Worm (Caenorhabditis elegans) whole organism, L3 larva: ENCODE results near the gene cki-2.

ENCODE experiments used
- R02D3.7 ChIP-seq: fragments of 150-350 bp; optimal IDR thresholded peaks from 2 replicates; lab custom pipeline; 2014; ENCODE audit warnings: missing biosample characterization, missing genetic modification characterization
- aly-2 ChIP-seq: fragments of 150-350 bp; optimal IDR thresholded peaks from 2 replicates; lab custom pipeline; 2014; ENCODE audit warnings: missing biosample characterization, missing genetic modification characterization
- ama-1 ChIP-seq: fragments of 150-350 bp; optimal IDR thresholded peaks from 2 replicates; lab custom pipeline; 2018
- ceh-16 ChIP-seq: sonication (generic microtip); optimal IDR thresholded peaks from 2 replicates; lab custom pipeline; 2017; ENCODE audit warnings: missing biosample characterization, missing genetic modification characterization
- ceh-28 ChIP-seq: fragments of 150-350 bp; optimal IDR thresholded peaks from 2 replicates; lab custom pipeline; 2014; ENCODE audit warnings: missing biosample characterization, missing genetic modification reagents, missing genetic modification characterization
- ceh-82 ChIP-seq: fragments of 150-350 bp; optimal IDR thresholded peaks from 2 replicates; lab custom pipeline; 2014; ENCODE audit warnings: missing biosample characterization, missing genetic modification characterization
- ceh-9 ChIP-seq: sonication (generic microtip); optimal IDR thresholded peaks from 2 replicates; lab custom pipeline; 2018; ENCODE audit warnings: missing biosample characterization, missing genetic modification characterization
- daf-12 ChIP-seq: fragments of 150-350 bp; optimal IDR thresholded peaks from 2 replicates; lab custom pipeline; 2014; ENCODE audit warnings: missing biosample characterization, missing genetic modification reagents, missing genetic modification characterization
- egl-5 ChIP-seq: fragments of 150-350 bp; optimal IDR thresholded peaks from 2 replicates; lab custom pipeline; 2017; ENCODE audit warnings: missing biosample characterization, missing genetic modification reagents, missing genetic modification characterization, inconsistent platforms
- elt-2 ChIP-seq: sonication (generic microtip); optimal IDR thresholded peaks from 2 replicates; lab custom pipeline; 2016; ENCODE audit warnings: missing genetic modification reagents, mild to moderate bottlenecking, missing genetic modification characterization, missing compliant biosample characterization
- fkh-10 ChIP-seq: sonication (generic microtip); optimal IDR thresholded peaks from 2 replicates; lab custom pipeline; 2017; ENCODE audit warnings: missing biosample characterization, missing genetic modification reagents, missing genetic modification characterization
- fkh-2 ChIP-seq: fragments of 150-350 bp; optimal IDR thresholded peaks from 2 replicates; lab custom pipeline; 2014; ENCODE audit warnings: missing biosample characterization, missing genetic modification reagents, missing genetic modification characterization
- fos-1 ChIP-seq: fragments of 150-350 bp; optimal IDR thresholded peaks from 2 replicates; lab custom pipeline; 2014; ENCODE audit warnings: missing biosample characterization, missing genetic modification characterization
- hmg-11 ChIP-seq: sonication (generic microtip); optimal IDR thresholded peaks from 2 replicates; lab custom pipeline; 2016; ENCODE audit warnings: missing genetic modification characterization, missing compliant biosample characterization
- jun-1 ChIP-seq: fragments of 150-350 bp; optimal IDR thresholded peaks from 2 replicates; lab custom pipeline; 2014; ENCODE audit warnings: missing biosample characterization, missing genetic modification reagents, missing genetic modification characterization
- lin-15B ChIP-seq: fragments of 150-350 bp; optimal IDR thresholded peaks from 2 replicates; lab custom pipeline; 2014; ENCODE audit warnings: missing biosample characterization, missing genetic modification characterization
- lin-39 ChIP-seq: fragments of 150-350 bp; optimal IDR thresholded peaks from 2 replicates; lab custom pipeline; 2018; ENCODE audit warnings: missing biosample characterization, missing genetic modification reagents, missing genetic modification characterization
- lsy-12 ChIP-seq: sonication (generic microtip); optimal IDR thresholded peaks from 2 replicates; lab custom pipeline; 2016; ENCODE audit warnings: mild to moderate bottlenecking, missing genetic modification characterization, missing compliant biosample characterization
- mdl-1 ChIP-seq: fragments of 150-350 bp; optimal IDR thresholded peaks from 2 replicates; lab custom pipeline; 2014; ENCODE audit warnings: missing biosample characterization, missing genetic modification characterization
- mml-1 ChIP-seq: fragments of 150-350 bp; sonication (generic microtip); optimal IDR thresholded peaks from 3 replicates; lab custom pipeline; 2014; ENCODE audit warnings: missing biosample characterization, missing genetic modification characterization
- nfya-1 ChIP-seq: sonication (generic microtip); optimal IDR thresholded peaks from 2 replicates; lab custom pipeline; 2017; ENCODE audit warnings: missing genetic modification characterization, mild to moderate bottlenecking, missing compliant biosample characterization, antibody characterized with exemption, moderate library complexity; ENCODE audit not compliant: insufficient read depth
- nhr-12 ChIP-seq: fragments of 150-350 bp; optimal IDR thresholded peaks from 2 replicates; lab custom pipeline; 2014; ENCODE audit warnings: missing biosample characterization, missing genetic modification characterization
- nhr-23 ChIP-seq: fragments of 150-350 bp; optimal IDR thresholded peaks from 2 replicates; lab custom pipeline; 2014; ENCODE audit warnings: missing biosample characterization, missing genetic modification reagents, missing genetic modification characterization
- nhr-237 ChIP-seq: fragments of 150-350 bp; optimal IDR thresholded peaks from 2 replicates; lab custom pipeline; 2014; ENCODE audit warnings: missing biosample characterization, missing genetic modification characterization
- nhr-25 ChIP-seq: sonication (generic microtip); optimal IDR thresholded peaks from 2 replicates; lab custom pipeline; 2017; ENCODE audit warnings: missing biosample characterization, missing genetic modification characterization
- nhr-43 ChIP-seq: sonication (generic microtip); optimal IDR thresholded peaks from 2 replicates; lab custom pipeline; 2016; ENCODE audit warnings: mild to moderate bottlenecking, missing genetic modification characterization, missing compliant biosample characterization; ENCODE audit not compliant: poor library complexity, severe bottlenecking
- nhr-67 ChIP-seq: fragments of 150-350 bp; optimal IDR thresholded peaks from 2 replicates; lab custom pipeline; 2014; ENCODE audit warnings: missing biosample characterization, missing genetic modification characterization
- nhr-76 ChIP-seq: fragments of 150-350 bp; sonication (generic microtip); optimal IDR thresholded peaks from 5 replicates; lab custom pipeline; 2014; ENCODE audit warnings: missing biosample characterization, missing genetic modification characterization
- nhr-77 ChIP-seq: fragments of 150-350 bp; optimal IDR thresholded peaks from 2 replicates; lab custom pipeline; 2014; ENCODE audit warnings: missing biosample characterization, missing genetic modification characterization
- pha-4 ChIP-seq: fragments of 150-350 bp; optimal IDR thresholded peaks from 2 replicates; lab custom pipeline; 2014; ENCODE audit warnings: missing biosample characterization, missing genetic modification reagents, missing genetic modification characterization
- pqm-1 ChIP-seq: fragments of 150-350 bp; optimal IDR thresholded peaks from 2 replicates; lab custom pipeline; 2017; ENCODE audit warnings: missing biosample characterization, missing genetic modification characterization, inconsistent platforms
- sea-2 ChIP-seq: fragments of 150-350 bp; sonication (generic microtip); optimal IDR thresholded peaks from 4 replicates; lab custom pipeline; 2014; ENCODE audit warnings: missing biosample characterization, missing genetic modification reagents, missing genetic modification characterization
- skn-1 ChIP-seq: fragments of 150-350 bp; optimal IDR thresholded peaks from 2 replicates; lab custom pipeline; 2014; ENCODE audit warnings: missing biosample characterization, missing genetic modification characterization
- tbx-2 ChIP-seq: sonication (generic microtip); optimal IDR thresholded peaks from 2 replicates; lab custom pipeline; 2016; ENCODE audit warnings: mild to moderate bottlenecking, missing genetic modification characterization, missing compliant biosample characterization
- unc-39 ChIP-seq: sonication (generic microtip); optimal IDR thresholded peaks from 4 replicates; lab custom pipeline; 2017; ENCODE audit warnings: missing biosample characterization, missing genetic modification characterization
- unc-62 ChIP-seq: fragments of 150-350 bp; sonication (generic microtip); optimal IDR thresholded peaks from 4 replicates; lab custom pipeline; 2014; ENCODE audit warnings: missing biosample characterization, missing genetic modification reagents, missing genetic modification characterization
- zag-1 ChIP-seq: fragments of 150-350 bp; optimal IDR thresholded peaks from 2 replicates; lab custom pipeline; 2014; ENCODE audit warnings: missing biosample characterization, missing genetic modification characterization
- ztf-11 ChIP-seq: fragments of 150-350 bp; optimal IDR thresholded peaks from 2 replicates; lab custom pipeline; 2014; ENCODE audit warnings: missing biosample characterization, missing genetic modification characterization
- ztf-4 ChIP-seq: fragments of 150-350 bp; optimal IDR thresholded peaks from 2 replicates; lab custom pipeline; 2014; ENCODE audit warnings: missing biosample characterization, missing genetic modification characterization

The cki-2 gene

DNA sequence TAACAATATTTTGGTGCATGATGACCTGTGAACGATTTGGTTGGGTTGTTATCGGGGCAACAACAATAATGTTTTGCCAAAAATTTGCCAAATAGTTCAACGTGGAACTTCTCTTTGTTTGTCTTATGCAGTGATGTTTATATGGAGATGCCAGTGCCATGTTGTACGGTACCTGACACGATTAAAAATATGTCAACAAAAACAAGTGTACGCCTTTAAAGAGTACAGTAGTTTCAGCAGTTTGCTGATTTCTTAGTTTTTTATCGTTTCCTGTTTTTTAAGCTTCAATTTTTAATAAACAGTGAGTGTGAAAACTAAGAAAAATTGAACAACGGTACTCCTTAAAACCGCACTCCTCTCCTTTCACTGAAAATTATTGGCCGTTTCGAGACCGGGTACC, 38.0 kb upstream of the cki-2 start:
- TF ChIP-seq mdl-1 (no peak), nhr-25 (tag; lab: Kevin White, UChicago) (no peak), elt-2 (tag; lab: Kevin White, UChicago) (no peak), nhr-76 (tag; lab: Kevin White, UChicago) (no peak), ztf-4 (tag; lab: Kevin White, UChicago) (no peak), nhr-23 (tag; lab: Kevin White, UChicago) (no peak), ceh-9 (tag; lab: Kevin White, UChicago) (no peak), nhr-237 (no peak), pqm-1 (no peak), nhr-43 (tag; lab: Kevin White, UChicago) (no peak), fkh-10 (GFP tag; lab: Kevin White, UChicago) (no peak)

- TF ChIP-seq daf-12 (tag; lab: Kevin White, UChicago) (no peak), skn-1 (tag; lab: Kevin White, UChicago) (no peak), fos-1 (tag; lab: Kevin White, UChicago) (no peak), mdl-1 (no peak), egl-5 (no peak), ceh-9 (tag; lab: Kevin White, UChicago) (no peak), ceh-82 (tag; lab: Kevin White, UChicago) (no peak), nhr-77 (tag; lab: Kevin White, UChicago) (no peak), nhr-43 (tag; lab: Kevin White, UChicago) (no peak), nhr-12 (tag; lab: Kevin White, UChicago) (no peak), ztf-11 (tag; lab: Kevin White, UChicago) (no peak), nhr-76 (tag; lab: Kevin White, UChicago) (no peak), hmg-11 (tag; lab: Kevin White, UChicago) (peak; percentile 14), nhr-237 (no peak), zag-1 (tag; lab: Kevin White, UChicago) (no peak), jun-1 (no peak), ceh-16 (tag; lab: Kevin White, UChicago) (no peak), ztf-4 (tag; lab: Kevin White, UChicago) (no peak), R02D3.7 (no peak), nfya-1 (tag; lab: Kevin White, UChicago) (peak; percentile 48), unc-39 (no peak), unc-62 (GFP tag; lab: Kevin White, UChicago) (no peak), fkh-2 (tag; lab: Kevin White, UChicago) (no peak), lin-15B (peak; percentile 57), ceh-28 (no peak), pha-4 (peak; percentile 51), nhr-23 (tag; lab: Kevin White, UChicago) (no peak), aly-2 (tag; lab: Kevin White, UChicago) (no peak), lin-39 (tag; lab: Kevin White, UChicago) (no peak), sea-2 (GFP tag; lab: Kevin White, UChicago) (no peak), tbx-2 (tag; lab: Kevin White, UChicago) (no peak), nhr-25 (tag; lab: Kevin White, UChicago) (no peak)
Observed at ce11 chrII:7781102-7781616, 35.1 kb upstream of the cki-2 start, which contains the start of the genes snpc-1.1 and spdl-1. Gene snpc-1.1 (minus strand): TSS chrII:7781301. Gene spdl-1 (plus strand): TSS chrII:7781566.

ce11 chrII:7783467-7783959, 32.8 kb upstream of the cki-2 start, which contains the start of gene skr-17:
Gene skr-17 (plus strand): TSS chrII:7783517.
- TF ChIP-seq lsy-12 (tag; lab: Kevin White, UChicago) (no peak), nhr-67 (tag; lab: Kevin White, UChicago) (no peak), ama-1 (lab: Kevin White, UChicago) (no peak), skn-1 (tag; lab: Kevin White, UChicago) (no peak), mml-1 (tag; lab: Kevin White, UChicago) (no peak), hmg-11 (tag; lab: Kevin White, UChicago) (no peak), nfya-1 (tag; lab: Kevin White, UChicago) (no peak), ztf-4 (tag; lab: Kevin White, UChicago) (no peak), ztf-11 (tag; lab: Kevin White, UChicago) (no peak), nhr-12 (tag; lab: Kevin White, UChicago) (no peak), nhr-237 (no peak)
